Fruit fly (Drosophila melanogaster) whole organism, wandering third instar larva: ENCODE measurements around the gene RhoGAP18B.

Source experiments
- Abd-B ChIP-seq: fragments of >200 bp; optimal IDR thresholded peaks from 2 replicates; lab custom pipeline; 2017; ENCODE audit warnings: missing biosample characterization, missing genetic modification characterization
- Dfd ChIP-seq: fragments of >200 bp; optimal IDR thresholded peaks from 2 replicates; lab custom pipeline; 2017; ENCODE audit warnings: missing biosample characterization, missing genetic modification characterization
- Hr78 ChIP-seq: fragments of >200 bp; optimal IDR thresholded peaks from 2 replicates; lab custom pipeline; 2017; ENCODE audit warnings: missing biosample characterization, missing genetic modification characterization
- N ChIP-seq: fragments of >200 bp; optimal IDR thresholded peaks from 2 replicates; lab custom pipeline; 2018; ENCODE audit warnings: missing biosample characterization, missing external identifiers, missing genetic modification characterization
- Rel ChIP-seq, 2 experiments: fragments of 200-800 bp; sonication (Bioruptor generic) in 1 of 2; optimal IDR thresholded peaks; 2 replicates in 1 of 2; 3 replicates in 1 of 2; lab custom pipeline; 2016 to 2019; ENCODE audit warnings: mild to moderate bottlenecking in 2 of 2, missing biosample characterization in 2 of 2, missing genetic modification characterization in 2 of 2, moderate library complexity in 1 of 2
- dsf ChIP-seq: sonication (Bioruptor generic); optimal IDR thresholded peaks from 2 replicates; lab custom pipeline; 2016; ENCODE audit warnings: missing biosample characterization, missing genetic modification characterization, borderline replicate concordance
- fru ChIP-seq: fragments of 200-800 bp; sonication (Bioruptor generic); optimal IDR thresholded peaks from 3 replicates; lab custom pipeline; 2016; ENCODE audit warnings: missing biosample characterization, mild to moderate bottlenecking, missing genetic modification characterization
- jim ChIP-seq: fragments of 175-275, 200-325 bp; sonication (Bioruptor generic); optimal IDR thresholded peaks from 2 replicates; lab custom pipeline; 2016; ENCODE audit warnings: missing biosample characterization, mild to moderate bottlenecking, missing genetic modification characterization
- sage ChIP-seq: fragments of 200-800 bp; sonication (Bioruptor generic); optimal IDR thresholded peaks from 2 replicates; lab custom pipeline; 2016; ENCODE audit warnings: missing biosample characterization, mild to moderate bottlenecking, missing genetic modification characterization
- sv ChIP-seq: fragments of 200-800 bp; sonication (Bioruptor generic); optimal IDR thresholded peaks from 3 replicates; lab custom pipeline; 2016; ENCODE audit warnings: missing biosample characterization, missing genetic modification characterization
- usp ChIP-seq: fragments of >200 bp; optimal IDR thresholded peaks from 2 replicates; lab custom pipeline; 2017; ENCODE audit warnings: missing biosample characterization, missing genetic modification characterization

DNA sequence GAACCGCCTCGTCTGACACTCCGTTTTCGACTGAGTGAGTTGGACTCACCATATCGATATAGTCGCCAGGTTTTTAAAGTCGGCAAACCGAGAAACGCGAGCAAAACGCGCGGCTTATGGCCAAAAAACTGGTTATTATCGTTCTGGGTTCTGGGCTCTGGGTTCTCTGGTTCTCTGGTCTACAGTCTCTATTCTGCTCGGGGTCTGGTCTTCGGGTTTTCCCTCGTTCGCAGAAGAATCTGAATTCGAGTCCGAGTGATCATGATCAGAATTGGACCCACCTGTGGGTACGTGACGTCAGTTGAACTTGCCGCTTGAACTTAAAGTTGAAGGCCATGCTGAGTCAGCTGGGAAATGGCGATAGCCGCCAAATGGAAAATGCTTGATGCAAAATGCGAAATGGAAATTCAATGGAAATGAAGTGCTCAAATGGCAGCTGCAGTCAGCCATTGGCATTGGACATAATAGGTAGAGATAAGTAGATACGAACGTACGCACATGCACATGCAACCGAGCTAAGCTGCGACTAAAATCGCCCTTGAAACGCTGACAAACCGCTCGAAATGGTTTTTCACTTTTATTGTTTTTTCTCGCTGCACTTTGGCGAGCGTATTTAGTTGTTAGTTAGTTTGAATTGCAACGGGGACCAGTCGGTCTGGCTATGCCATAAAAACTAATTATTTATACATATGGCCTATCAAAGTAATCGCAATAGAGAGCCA is 8.1 kb upstream of the RhoGAP18B start, which contains the start of gene CG33939:
- no peak for TF ChIP-seq Rel (GFP tag; optimal IDR thresholded peaks at IDR 0.05; lab: Kevin White, UChicago)
- peak; percentile 31 for TF ChIP-seq Rel (tag; optimal IDR thresholded peaks at IDR 0.05; lab: Kevin White, UChicago)
- no peak for TF ChIP-seq Hr78 (GFP tag; lab: Kevin White, UChicago)
- no peak for TF ChIP-seq Abd-B (GFP tag; lab: Kevin White, UChicago)
- TF ChIP-seq sage (GFP tag; lab: Kevin White, UChicago), result no peak
- no peak for TF ChIP-seq fru (GFP tag; lab: Kevin White, UChicago)
- TF ChIP-seq sv (GFP tag; lab: Kevin White, UChicago), result no peak
- no peak for TF ChIP-seq Dfd (GFP tag; lab: Kevin White, UChicago)
- TF ChIP-seq jim (GFP tag; lab: Kevin White, UChicago), result no peak
- TF ChIP-seq dsf (GFP tag; lab: Kevin White, UChicago), result no peak
- no peak for TF ChIP-seq usp
- no peak for TF ChIP-seq N (GFP tag; lab: Kevin White, UChicago)
